Fruit fly (Drosophila melanogaster): ENCODE data around the gene CG31248.

CG31248 gene

dm6 chr3R:7127966-7128365 is 1.2 kb upstream of the CG31248 start, which contains the start of gene CG10068 (continued):
- TF ChIP-seq tin (GFP tag; optimal IDR thresholded peaks at IDR 0.05) (peak; percentile 86), sima (GFP tag; optimal IDR thresholded peaks at IDR 0.05) (peak; percentile 22), H2.0 (GFP tag; IDR thresholded peaks at IDR 0.05) (peak; percentile 92), CG17361 (GFP tag; IDR thresholded peaks at IDR 0.05) (peak; percentile 90), trh (GFP tag; optimal IDR thresholded peaks at IDR 0.05) (peak; percentile 68), Side (GFP tag; optimal IDR thresholded peaks at IDR 0.05) (peak; percentile 87), CG1529 (GFP tag; optimal IDR thresholded peaks at IDR 0.05) (peak; percentile 79), Vsx1 (GFP tag; optimal IDR thresholded peaks at IDR 0.05) (peak; percentile 72), CG12744 (GFP tag; optimal IDR thresholded peaks at IDR 0.05) (peak; percentile 91), jumu (GFP tag; optimal IDR thresholded peaks at IDR 0.05) (peak; percentile 83), CG31388 (GFP tag; optimal IDR thresholded peaks at IDR 0.05) (peak; percentile 76), eyg (GFP tag; optimal IDR thresholded peaks at IDR 0.05) (peak; percentile 79), CG11696 (GFP tag; IDR thresholded peaks at IDR 0.05) (peak; percentile 89), Dad (GFP tag; optimal IDR thresholded peaks at IDR 0.05) (peak; percentile 87), CG15479 (GFP tag; optimal IDR thresholded peaks at IDR 0.05) (peak; percentile 20), lov (optimal IDR thresholded peaks at IDR 0.05) (no peak), lov (GFP tag; IDR thresholded peaks at IDR 0.05) (peak; percentile 94), mirr (GFP tag; optimal IDR thresholded peaks at IDR 0.05) (peak; percentile 60), CG6689 (GFP tag; IDR thresholded peaks at IDR 0.05) (peak; percentile 94), CG6254 (GFP tag; optimal IDR thresholded peaks at IDR 0.05) (peak; percentile 85), CG3065 (GFP tag; optimal IDR thresholded peaks at IDR 0.05) (peak; percentile 52), CG7928 (GFP tag; optimal IDR thresholded peaks at IDR 0.05) (peak; percentile 38), chn (GFP tag; optimal IDR thresholded peaks at IDR 0.05) (peak; percentile 89), CG2116 (GFP tag; optimal IDR thresholded peaks at IDR 0.05) (peak; percentile 76), Bdp1 (GFP tag; optimal IDR thresholded peaks at IDR 0.05) (peak; percentile 90), CG32532 (GFP tag; IDR thresholded peaks at IDR 0.05) (peak; percentile 91), dimm (GFP tag; IDR thresholded peaks at IDR 0.05) (no peak; the same call in 1 of the 2 replicates), toy (GFP tag; IDR thresholded peaks at IDR 0.05) (0 out of 2 replicates have a peak, but pooled peaks have one; percentile 41), Lim3 (GFP tag; IDR thresholded peaks at IDR 0.05) (peak; percentile 50; the same call in 1 of the 2 replicates), CG11723 (GFP tag; optimal IDR thresholded peaks at IDR 0.05) (peak; percentile 59), CG16815 (GFP tag; optimal IDR thresholded peaks at IDR 0.05) (peak; percentile 77), CG13296 (GFP tag; optimal IDR thresholded peaks at IDR 0.05) (peak; percentile 77), Dek (tag; optimal IDR thresholded peaks at IDR 0.05) (peak; percentile 82), CG12391 (tag; optimal IDR thresholded peaks at IDR 0.05) (peak; percentile 95), Dbx (GFP tag; IDR thresholded peaks at IDR 0.05) (peak; percentile 87), crp (GFP tag; optimal IDR thresholded peaks at IDR 0.05) (peak; percentile 94 to 96), CG12155 (GFP tag; optimal IDR thresholded peaks at IDR 0.05) (peak; percentile 85), Gsc (GFP tag; IDR thresholded peaks at IDR 0.05) (no peak), pho (GFP tag; optimal IDR thresholded peaks at IDR 0.05) (peak; percentile 84), CG8089 (GFP tag; optimal IDR thresholded peaks at IDR 0.05) (peak; percentile 78), CG30020 (tag; optimal IDR thresholded peaks at IDR 0.05) (peak; percentile 78), gcm2 (GFP tag; optimal IDR thresholded peaks at IDR 0.05) (peak; percentile 77), vfl (GFP tag; optimal IDR thresholded peaks at IDR 0.05) (peak; percentile 72), Fer3 (tag; optimal IDR thresholded peaks at IDR 0.05) (peak; percentile 83), tap (tag; optimal IDR thresholded peaks at IDR 0.05) (peak; percentile 77), klu (GFP tag; IDR thresholded peaks at IDR 0.05) (peak; percentile 66; the same call in 1 of the 2 replicates), CG8924 (tag; optimal IDR thresholded peaks at IDR 0.05) (peak; percentile 96), ewg (GFP tag; optimal IDR thresholded peaks at IDR 0.05) (peak; percentile 78), CG10431 (GFP tag; optimal IDR thresholded peaks at IDR 0.05) (peak; percentile 30), CG43689 (GFP tag; IDR thresholded peaks at IDR 0.05) (peak; percentile 60; the same call in 1 of the 2 replicates), CG5245 (GFP tag; optimal IDR thresholded peaks at IDR 0.05) (peak; percentile 85), Kr (GFP tag; optimal IDR thresholded peaks at IDR 0.05) (no peak)

Measured in whole organism, embryonic.